Worm (Caenorhabditis elegans) whole organism, L4 larva: ENCODE results near the gene C31E10.6.

Experiments
- F37D6.2 ChIP-seq: sonication (generic microtip); optimal IDR thresholded peaks from 2 replicates; lab custom pipeline; 2016; ENCODE audit warnings: mild to moderate bottlenecking, missing genetic modification characterization, missing compliant biosample characterization
- Y48G9A.11 ChIP-seq: fragments of 200-800 bp; sonication (Bioruptor generic); IDR thresholded peaks from 2 replicates; pipeline ENCODE4 v1.3.6; 2022; ENCODE audit warnings: missing genetic modification reagents, missing genetic modification characterization, missing compliant biosample characterization
- ZK337.2 ChIP-seq: fragments of 200-800 bp; sonication (Bioruptor generic); IDR thresholded peaks from 2 replicates; pipeline ENCODE4 v1.3.6; 2022; ENCODE audit warnings: missing genetic modification reagents, missing genetic modification characterization, missing compliant biosample characterization
- aha-1 ChIP-seq: fragments of 150-350 bp; peaks from one replicate; lab custom pipeline; 2014; ENCODE audit warnings: missing biosample characterization, missing genetic modification characterization
- aly-2 ChIP-seq: sonication (generic microtip); optimal IDR thresholded peaks from 2 replicates; lab custom pipeline; 2018; ENCODE audit warnings: missing biosample characterization, missing genetic modification characterization
- ama-1 ChIP-seq: fragments of 150-350 bp; optimal IDR thresholded peaks from 2 replicates; lab custom pipeline; 2014; ENCODE audit warnings: inconsistent platforms, mixed read lengths
- attf-4 ChIP-seq: sonication (generic microtip); optimal IDR thresholded peaks from 3 replicates; lab custom pipeline; 2017; ENCODE audit warnings: missing biosample characterization, missing genetic modification characterization
- ceh-62 ChIP-seq: sonication (generic microtip); optimal IDR thresholded peaks from 2 replicates; lab custom pipeline; 2017; ENCODE audit warnings: missing biosample characterization, missing genetic modification characterization
- daf-12 ChIP-seq: fragments of 150-350 bp; optimal IDR thresholded peaks from 2 replicates; lab custom pipeline; 2014; ENCODE audit warnings: missing biosample characterization, missing genetic modification reagents, missing genetic modification characterization
- daf-16 ChIP-seq, 3 experiments: sonication (generic microtip); optimal IDR thresholded peaks; 2 replicates each; lab custom pipeline; 2016 to 2017; ENCODE audit warnings: missing genetic modification characterization in 3 of 3, missing genetic modification reagents in 3 of 3, mild to moderate bottlenecking in 2 of 3, missing compliant biosample characterization in 2 of 3, missing biosample characterization in 1 of 3, moderate library complexity in 1 of 3
- dmd-6 ChIP-seq: fragments of 200-800 bp; sonication (Bioruptor generic); IDR thresholded peaks from 2 replicates; pipeline ENCODE4 v1.3.6; 2022; ENCODE audit warnings: missing genetic modification reagents, missing genetic modification characterization, missing compliant biosample characterization
- duxl-1 ChIP-seq: sonication (generic microtip); optimal IDR thresholded peaks from 2 replicates; lab custom pipeline; 2016; ENCODE audit warnings: mild to moderate bottlenecking, missing genetic modification characterization, moderate library complexity, missing compliant biosample characterization; ENCODE audit not compliant: poor library complexity
- dve-1 ChIP-seq: sonication (generic microtip); optimal IDR thresholded peaks from 2 replicates; lab custom pipeline; 2017; ENCODE audit warnings: antibody characterized with exemption, mild to moderate bottlenecking, missing genetic modification characterization, missing compliant biosample characterization; ENCODE audit not compliant: insufficient read depth
- egl-27 ChIP-seq: sonication (generic microtip); optimal IDR thresholded peaks from 3 replicates; lab custom pipeline; 2017; ENCODE audit warnings: missing biosample characterization, missing genetic modification reagents, missing genetic modification characterization
- egl-43 ChIP-seq: fragments of 200-800 bp; sonication (Bioruptor generic); IDR thresholded peaks from 2 replicates; pipeline ENCODE4 v1.3.6; 2022; ENCODE audit warnings: missing genetic modification reagents, missing genetic modification characterization, missing compliant biosample characterization
- hlh-11 ChIP-seq: fragments of 200-800 bp; sonication (Bioruptor generic); optimal IDR thresholded peaks from 2 replicates; lab custom pipeline; 2018; ENCODE audit warnings: mild to moderate bottlenecking, missing genetic modification characterization, missing compliant biosample characterization
- hlh-30 ChIP-seq: sonication (generic microtip); optimal IDR thresholded peaks from 2 replicates; lab custom pipeline; 2017; ENCODE audit warnings: antibody characterized with exemption, mild to moderate bottlenecking, missing genetic modification characterization, missing compliant biosample characterization; ENCODE audit not compliant: insufficient read depth
- jun-1 ChIP-seq: fragments of 150-350 bp; optimal IDR thresholded peaks from 2 replicates; lab custom pipeline; 2014; ENCODE audit warnings: missing biosample characterization, missing genetic modification reagents, missing genetic modification characterization
- lin-1 ChIP-seq: fragments of 200-800 bp; sonication (Bioruptor generic); IDR thresholded peaks from 2 replicates; pipeline ENCODE4 v1.3.6; 2022; ENCODE audit warnings: missing genetic modification reagents, missing genetic modification characterization, missing compliant biosample characterization
- lin-29 ChIP-seq: fragments of 200-800 bp; sonication (Bioruptor generic); IDR thresholded peaks from 2 replicates; pipeline ENCODE4 v1.3.6; 2022; ENCODE audit warnings: missing genetic modification reagents, missing genetic modification characterization, missing compliant biosample characterization
- lsy-2 ChIP-seq, 2 experiments: fragments of 150-350 bp in 1 of 2; sonication (generic microtip) in 1 of 2; optimal IDR thresholded peaks; 2 replicates each; lab custom pipeline; 2014 to 2017; ENCODE audit warnings: missing biosample characterization in 2 of 2, missing genetic modification characterization in 2 of 2
- madf-5 ChIP-seq, 2 experiments: fragments of 200-800 bp; sonication (Bioruptor generic); IDR thresholded peaks; 2 replicates each; pipeline ENCODE4 v1.3.6; 2022; ENCODE audit warnings: missing compliant biosample characterization in 2 of 2, missing genetic modification characterization in 2 of 2
- madf-9 ChIP-seq: fragments of 200-800 bp; sonication (Bioruptor generic); conservative IDR thresholded peaks from 2 replicates; pipeline ENCODE4 v1.3.6; 2022; ENCODE audit warnings: missing genetic modification reagents, missing genetic modification characterization, missing compliant biosample characterization
- mep-1 ChIP-seq: fragments of 150-350 bp; sonication (generic microtip); optimal IDR thresholded peaks from 3 replicates; lab custom pipeline; 2014; ENCODE audit warnings: missing biosample characterization, missing genetic modification characterization
- mes-2 ChIP-seq: sonication (generic microtip); optimal IDR thresholded peaks from 2 replicates; lab custom pipeline; 2016; ENCODE audit warnings: missing genotype, mild to moderate bottlenecking, missing genetic modification characterization, missing compliant biosample characterization; ENCODE audit not compliant: poor library complexity, severe bottlenecking
- mxl-3 ChIP-seq: fragments of 200-800 bp; sonication (Bioruptor generic); optimal IDR thresholded peaks from 2 replicates; lab custom pipeline; 2018; ENCODE audit warnings: mild to moderate bottlenecking, missing genetic modification characterization, missing compliant biosample characterization
- nhr-10 ChIP-seq: fragments of 150-350 bp; optimal IDR thresholded peaks from 2 replicates; lab custom pipeline; 2014; ENCODE audit warnings: missing biosample characterization, missing genetic modification characterization
- nhr-102 ChIP-seq: sonication (generic microtip); optimal IDR thresholded peaks from 2 replicates; lab custom pipeline; 2016; ENCODE audit warnings: mild to moderate bottlenecking, missing genetic modification characterization, moderate library complexity, missing compliant biosample characterization
- nhr-25 ChIP-seq: sonication (generic microtip); optimal IDR thresholded peaks from 2 replicates; lab custom pipeline; 2017; ENCODE audit warnings: missing genetic modification characterization, mild to moderate bottlenecking, missing compliant biosample characterization, antibody characterized with exemption, moderate library complexity, borderline replicate concordance; ENCODE audit not compliant: insufficient read depth
- nhr-28 ChIP-seq: fragments of 150-350 bp; optimal IDR thresholded peaks from 2 replicates; lab custom pipeline; 2014; ENCODE audit warnings: missing biosample characterization, missing genetic modification characterization
- nhr-6 ChIP-seq: fragments of 150-350 bp; optimal IDR thresholded peaks from 2 replicates; lab custom pipeline; 2014; ENCODE audit warnings: missing biosample characterization, missing genetic modification characterization
- pha-4 ChIP-seq, 2 experiments: fragments of 150-350 bp in 1 of 2; fragments of 200-800 bp in 1 of 2; sonication (Bioruptor generic) in 1 of 2; IDR thresholded peaks in 1 of 2; optimal IDR thresholded peaks in 1 of 2; 2 replicates each; pipeline versions ENCODE4 v1.3.6 to Lab custom; 2014 to 2022; ENCODE audit warnings: missing genetic modification characterization in 2 of 2, missing genetic modification reagents in 2 of 2, missing biosample characterization in 1 of 2, missing compliant biosample characterization in 1 of 2
- php-3 ChIP-seq: fragments of 200-800 bp; sonication (Bioruptor generic); IDR thresholded peaks from 2 replicates; pipeline ENCODE4 v1.3.6; 2022; ENCODE audit warnings: missing genetic modification reagents, missing genetic modification characterization, missing compliant biosample characterization
- pqm-1 ChIP-seq: sonication (generic microtip); optimal IDR thresholded peaks from 2 replicates; lab custom pipeline; 2017; ENCODE audit warnings: missing biosample characterization, missing genetic modification characterization
- set-16 ChIP-seq: fragments of 200-800 bp; sonication (Bioruptor generic); IDR thresholded peaks from 2 replicates; pipeline ENCODE4 v1.3.6; 2022; ENCODE audit warnings: missing genetic modification reagents, missing genetic modification characterization, missing compliant biosample characterization
- skn-1 ChIP-seq: fragments of 150-350 bp; optimal IDR thresholded peaks from 2 replicates; lab custom pipeline; 2014; ENCODE audit warnings: missing biosample characterization, missing genetic modification characterization
- snpc-1.2 ChIP-seq: fragments of 200-800 bp; sonication (Bioruptor generic); IDR thresholded peaks from 2 replicates; pipeline ENCODE4 v1.3.6; 2022; ENCODE audit warnings: missing genetic modification reagents, missing genetic modification characterization, missing compliant biosample characterization
- spr-1 ChIP-seq: sonication (generic microtip); optimal IDR thresholded peaks from 2 replicates; lab custom pipeline; 2016; ENCODE audit warnings: mild to moderate bottlenecking, missing genetic modification characterization, missing compliant biosample characterization
- unc-62 ChIP-seq, 3 experiments: fragments of 150-350 bp in 1 of 3; sonication (generic microtip); optimal IDR thresholded peaks in 2 of 3; peaks in 1 of 3; 1 replicate in 1 of 3; 2 replicates in 2 of 3; lab custom pipeline; 2014 to 2017; ENCODE audit warnings: missing biosample characterization in 3 of 3, missing genetic modification characterization in 3 of 3, missing genetic modification reagents in 3 of 3, missing genotype in 1 of 3
- vab-7 ChIP-seq: fragments of 200-800 bp; sonication (Bioruptor generic); IDR thresholded peaks from 2 replicates; pipeline ENCODE4 v1.3.6; 2022; ENCODE audit warnings: missing genetic modification reagents, missing genetic modification characterization, missing compliant biosample characterization
- zag-1 ChIP-seq: fragments of 150-350 bp; optimal IDR thresholded peaks from 2 replicates; lab custom pipeline; 2014; ENCODE audit warnings: missing biosample characterization, missing genetic modification characterization
- zip-2 ChIP-seq: fragments of 150-350 bp; optimal IDR thresholded peaks from 2 replicates; lab custom pipeline; 2014; ENCODE audit warnings: missing biosample characterization, missing genetic modification characterization

Gene C31E10.6

ce11 chrX:13950620-13951152 is 45.5 kb upstream of the C31E10.6 start (continued):
- TF ChIP-seq ama-1 (lab: Kevin White, UChicago) (no peak), jun-1 (peak; percentile 55), set-16 (GFP tag; lab: Robert Waterston, UW) (peak; percentile 38), F37D6.2 (no peak), nhr-102 (tag; lab: Kevin White, UChicago) (peak; percentile 41), dmd-6 (GFP tag; lab: Robert Waterston, UW) (peak; percentile 60), lin-29 (0 out of 2 replicates have a peak, but pooled peaks have one; percentile 33), mxl-3 (GFP tag; lab: Kevin White, UChicago) (peak; percentile 61), nhr-25 (peak; percentile 50), mes-2 (peak; percentile 50), aha-1 (peak; percentile 94), php-3 (GFP tag; lab: Robert Waterston, UW) (peak; percentile 49; the same call in 1 of the 2 replicates), hlh-30 (tag; lab: Kevin White, UChicago) (peak; percentile 50), nhr-10 (peak; percentile 14), lsy-2 (tag; optimal IDR thresholded peaks at IDR 0.05; lab: Kevin White, UChicago) (peak in 1 of 2 experiments; percentile 21)

ce11 chrX:13952347-13952746 is 43.8 kb upstream of the C31E10.6 start:
- TF ChIP-seq madf-5 (GFP tag; IDR thresholded peaks at IDR 0.05; lab: Robert Waterston, UW) = 0 out of 4 replicates have a peak, but pooled peaks of 1 of the 2 experiments have one; percentile 24
- no peak for TF ChIP-seq ZK337.2 (GFP tag; lab: Robert Waterston, UW)
- peak; percentile 56; the same call in 1 of the 2 replicates for TF ChIP-seq set-16 (GFP tag; lab: Robert Waterston, UW)
- TF ChIP-seq snpc-1.2 (GFP tag; lab: Robert Waterston, UW) = peak; percentile 14; the same call in 1 of the 2 replicates
- no peak for TF ChIP-seq duxl-1 (tag; lab: Kevin White, UChicago)

- TF ChIP-seq skn-1 (tag; lab: Kevin White, UChicago) (no peak), unc-62 (GFP tag; optimal IDR thresholded peaks at IDR 0.05 in 1 of 2; lab: Kevin White, UChicago) (peak in 1 of 2 experiments; percentile 46), unc-62 (tag; optimal IDR thresholded peaks at IDR 0.05; lab: Kevin White, UChicago) (no peak), madf-9 (GFP tag; lab: Robert Waterston, UW) (no peak)
Measured at ce11 chrX:13958451-13958850, 37.7 kb upstream of the C31E10.6 start.

ce11 chrX:13959383-13959782 is 36.8 kb upstream of the C31E10.6 start:
- TF ChIP-seq php-3 (GFP tag; lab: Robert Waterston, UW) (0 out of 2 replicates have a peak, but pooled peaks have one; percentile 29), mep-1 (tag; lab: Kevin White, UChicago) (peak; percentile 17), aly-2 (tag; lab: Kevin White, UChicago) (no peak), dve-1 (tag; lab: Kevin White, UChicago) (peak; percentile 17), pqm-1 (tag; lab: Kevin White, UChicago) (peak; percentile 55), F37D6.2 (no peak), nhr-28 (peak; percentile 12), daf-16 (GFP tag; optimal IDR thresholded peaks at IDR 0.05; lab: Kevin White, UChicago) (no peak), daf-16 (tag; optimal IDR thresholded peaks at IDR 0.05; lab: Kevin White, UChicago) (peak; percentile 29), lin-1 (no peak), Y48G9A.11 (GFP tag; lab: Robert Waterston, UW) (no peak), hlh-30 (tag; lab: Kevin White, UChicago) (peak; percentile 22), egl-27 (tag; lab: Kevin White, UChicago) (no peak)

ce11 chrX:13959849-13960248 is 36.3 kb upstream of the C31E10.6 start, which contains the start of gene syx-2:
Gene syx-2 (plus strand): TSS chrX:13960149.
- no peak for TF ChIP-seq hlh-11 (tag; lab: Kevin White, UChicago)
- TF ChIP-seq ceh-62 (tag; lab: Kevin White, UChicago) = no peak
- no peak for TF ChIP-seq nhr-6 (tag; lab: Kevin White, UChicago)
- no peak for TF ChIP-seq vab-7 (GFP tag; lab: Robert Waterston, UW)
- no peak for TF ChIP-seq egl-43
- TF ChIP-seq pha-4 (GFP tag; IDR thresholded peaks at IDR 0.05; lab: Robert Waterston, UW) = no peak
- no peak for TF ChIP-seq pha-4 (tag; optimal IDR thresholded peaks at IDR 0.05; lab: Kevin White, UChicago)
- no peak for TF ChIP-seq attf-4 (tag; lab: Kevin White, UChicago)
- TF ChIP-seq zag-1 (tag; lab: Kevin White, UChicago) = no peak
- TF ChIP-seq spr-1 = no peak
- no peak for TF ChIP-seq mes-2
- no peak for TF ChIP-seq daf-12
- TF ChIP-seq zip-2 (tag; lab: Kevin White, UChicago) = no peak
